Fruit fly (Drosophila melanogaster): ENCODE data around the gene CG7800.
A peak's percentile ranks its signal among the peaks of the same experiment; 100 is the strongest.

Gene CG7800

DNA sequence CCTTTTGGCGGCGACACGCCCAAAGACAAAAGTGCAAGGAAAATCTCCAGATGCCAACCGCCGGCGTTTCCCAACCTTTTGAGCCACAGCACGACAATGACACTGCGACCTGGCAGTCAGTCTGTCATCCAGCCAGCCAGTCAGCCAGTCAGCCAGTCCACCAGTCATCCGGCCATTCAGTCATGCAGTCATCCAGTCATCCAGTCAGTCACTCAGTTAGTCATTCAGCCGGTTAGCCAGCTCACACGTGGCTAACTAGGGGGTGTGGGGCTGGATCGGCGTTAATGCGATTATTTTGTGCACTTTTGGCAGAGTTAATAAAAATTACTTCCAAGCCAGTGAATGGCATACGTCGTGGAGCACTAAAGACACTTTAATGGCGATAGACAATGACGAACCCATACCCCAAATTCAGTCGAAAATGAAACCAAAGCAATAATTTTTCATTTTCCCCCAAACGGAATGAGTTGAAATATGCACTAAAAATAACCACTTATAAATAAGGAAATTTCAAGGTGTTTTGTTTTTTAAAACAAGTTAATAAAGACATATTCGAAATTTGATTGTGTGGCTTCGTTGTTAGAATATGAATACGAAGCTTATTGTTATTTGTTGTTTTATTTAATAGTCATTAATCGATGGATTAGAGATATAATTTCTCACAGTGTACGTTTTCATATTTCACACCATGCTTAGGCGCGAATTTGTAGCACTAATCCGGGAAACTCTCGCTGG lies 7.1 kb downstream of the CG7800 start (continued):
- TF ChIP-seq CG2712 (tag; optimal IDR thresholded peaks at IDR 0.05) = peak; percentile 48
- no peak for TF ChIP-seq CG11398 (GFP tag; optimal IDR thresholded peaks at IDR 0.05)
- TF ChIP-seq CG14860 (GFP tag; IDR thresholded peaks at IDR 0.05; ENCODE audit: partially characterized antibody) = no peak
- TF ChIP-seq CG12391 (tag; optimal IDR thresholded peaks at IDR 0.05) = peak; percentile 27
- TF ChIP-seq Ptx1 (GFP tag; IDR thresholded peaks at IDR 0.05) = no peak
- TF ChIP-seq CG42726 (GFP tag; IDR thresholded peaks at IDR 0.05; ENCODE audit: partially characterized antibody) = no peak
- no peak for TF ChIP-seq HmgZ (tag; optimal IDR thresholded peaks at IDR 0.05)
- TF ChIP-seq Fer1 (GFP tag; optimal IDR thresholded peaks at IDR 0.05) = no peak
- TF ChIP-seq CG32772 (GFP tag; IDR thresholded peaks at IDR 0.05) = no peak
- no peak for TF ChIP-seq CG9437 (GFP tag; optimal IDR thresholded peaks at IDR 0.05)
- TF ChIP-seq gem (tag; optimal IDR thresholded peaks at IDR 0.05) = peak; percentile 57
- no peak for TF ChIP-seq sqz (GFP tag; optimal IDR thresholded peaks at IDR 0.05)
- TF ChIP-seq btn (GFP tag; optimal IDR thresholded peaks at IDR 0.05) = no peak
- TF ChIP-seq Ets97D (GFP tag; optimal IDR thresholded peaks at IDR 0.05) = no peak
- TF ChIP-seq bcd (GFP tag; optimal IDR thresholded peaks at IDR 0.05) = no peak
- no peak for TF ChIP-seq tll (GFP tag; optimal IDR thresholded peaks at IDR 0.05)
- TF ChIP-seq CG14050 (GFP tag; IDR thresholded peaks at IDR 0.05) = no peak
- no peak for TF ChIP-seq Ada2b (GFP tag; IDR thresholded peaks at IDR 0.05)
- TF ChIP-seq CG1603 (tag; optimal IDR thresholded peaks at IDR 0.05) = no peak
- no peak for TF ChIP-seq NK7.1 (GFP tag; optimal IDR thresholded peaks at IDR 0.05)
- TF ChIP-seq CG3726 (GFP tag; IDR thresholded peaks at IDR 0.05) = no peak
- no peak for TF ChIP-seq CG1233 (GFP tag; optimal IDR thresholded peaks at IDR 0.05)
- no peak for TF ChIP-seq wor (GFP tag; IDR thresholded peaks at IDR 0.05)
- TF ChIP-seq CG12236 (GFP tag; optimal IDR thresholded peaks at IDR 0.05) = no peak
- peak in 1 of 2 experiments; percentile 52 for TF ChIP-seq bsh (GFP tag; optimal IDR thresholded peaks at IDR 0.05)
- no peak for TF ChIP-seq CG9817 (tag; optimal IDR thresholded peaks at IDR 0.05)
- TF ChIP-seq al (GFP tag; IDR thresholded peaks at IDR 0.05) = no peak
- TF ChIP-seq bowl (GFP tag; IDR thresholded peaks at IDR 0.05) = no peak
- TF ChIP-seq lilli (GFP tag; optimal IDR thresholded peaks at IDR 0.05) = no peak
- no peak for TF ChIP-seq CG17359 (tag; optimal IDR thresholded peaks at IDR 0.05)
- TF ChIP-seq CG16779 (GFP tag; IDR thresholded peaks at IDR 0.05) = no peak
- TF ChIP-seq CG31365 (tag; optimal IDR thresholded peaks at IDR 0.05) = no peak
- no peak for TF ChIP-seq aop (GFP tag; IDR thresholded peaks at IDR 0.05)
- no peak for TF ChIP-seq jigr1 (GFP tag; IDR thresholded peaks at IDR 0.05)
- no peak for TF ChIP-seq cato (GFP tag; optimal IDR thresholded peaks at IDR 0.05; ENCODE audit: borderline replicate concordance)
- TF ChIP-seq ERR (GFP tag; optimal IDR thresholded peaks at IDR 0.05) = no peak
- peak; percentile 30 for TF ChIP-seq phol (tag; optimal IDR thresholded peaks at IDR 0.05)
- no peak for TF ChIP-seq Lhr (GFP tag; optimal IDR thresholded peaks at IDR 0.05)
- TF ChIP-seq fd64A (GFP tag; optimal IDR thresholded peaks at IDR 0.05) = no peak
- TF ChIP-seq ab (GFP tag; optimal IDR thresholded peaks at IDR 0.05) = no peak
- no peak for TF ChIP-seq CG34376 (GFP tag; optimal IDR thresholded peaks at IDR 0.05)
- TF ChIP-seq BEAF-32 (GFP tag; optimal IDR thresholded peaks at IDR 0.05) = no peak
- TF ChIP-seq CG13894 (tag; optimal IDR thresholded peaks at IDR 0.05) = no peak
- TF ChIP-seq CG10431 (GFP tag; optimal IDR thresholded peaks at IDR 0.05) = no peak
- no peak for TF ChIP-seq disco-r (GFP tag; optimal IDR thresholded peaks at IDR 0.05)
- no peak for TF ChIP-seq stwl (tag; optimal IDR thresholded peaks at IDR 0.05)
- no peak for TF ChIP-seq CG17802 (tag; optimal IDR thresholded peaks at IDR 0.05)
- peak; percentile 27 for TF ChIP-seq unpg (GFP tag; optimal IDR thresholded peaks at IDR 0.05)
- no peak for TF ChIP-seq CG30020 (tag; optimal IDR thresholded peaks at IDR 0.05)

Measured in whole organism, embryonic.